Worm (Caenorhabditis elegans): ENCODE measurements around the gene C24B9.3.

- TF ChIP-seq pqm-1 (tag; optimal IDR thresholded peaks at IDR 0.05): no peak
- TF ChIP-seq fkh-10 (GFP tag; optimal IDR thresholded peaks at IDR 0.05): no peak
Measured at ce11 chrV:2713532-2713931, 2.1 kb upstream of the C24B9.3 start, which contains the start of gene srt-28.

Measured in whole organism, late embryonic.